Fruit fly (Drosophila melanogaster): ENCODE data around the gene btd.

btd gene

DNA sequence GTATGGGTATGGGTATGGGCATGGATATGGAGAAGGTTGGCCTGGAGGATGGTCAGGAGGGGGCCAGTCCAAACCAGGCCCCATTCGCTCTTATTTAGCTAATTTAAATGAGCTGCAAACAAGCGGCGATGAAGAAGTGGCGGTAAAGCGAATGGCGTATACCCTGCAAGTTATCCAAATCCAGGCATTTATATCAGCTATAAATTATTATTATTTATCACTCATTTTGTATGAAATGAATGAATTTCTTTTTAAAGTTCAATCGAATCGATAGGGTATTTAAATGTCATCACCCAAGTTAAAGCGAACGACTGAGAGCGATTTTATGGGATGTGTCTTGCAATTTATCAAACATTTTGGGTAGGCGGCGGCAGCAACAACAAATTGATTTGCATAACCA, 48.1 kb downstream of the btd start (continued):
- no peak for TF ChIP-seq CG7556 (GFP tag; optimal IDR thresholded peaks at IDR 0.05)
- no peak for TF ChIP-seq ham (GFP tag; IDR thresholded peaks at IDR 0.05)
- TF ChIP-seq nau (GFP tag; optimal IDR thresholded peaks at IDR 0.05): no peak
- no peak for TF ChIP-seq CG34376 (GFP tag; optimal IDR thresholded peaks at IDR 0.05)
- TF ChIP-seq CG3065 (GFP tag; optimal IDR thresholded peaks at IDR 0.05): no peak
- TF ChIP-seq nmo (GFP tag; optimal IDR thresholded peaks at IDR 0.05): no peak
- TF ChIP-seq CG1603 (tag; optimal IDR thresholded peaks at IDR 0.05): peak; percentile 18
- TF ChIP-seq HLHmδ (GFP tag; optimal IDR thresholded peaks at IDR 0.05): no peak
- TF ChIP-seq CG18599 (GFP tag; optimal IDR thresholded peaks at IDR 0.05): no peak
- no peak for TF ChIP-seq CG3726 (GFP tag; IDR thresholded peaks at IDR 0.05)
- TF ChIP-seq tin (GFP tag; optimal IDR thresholded peaks at IDR 0.05): no peak
- no peak for TF ChIP-seq CG2120 (GFP tag; optimal IDR thresholded peaks at IDR 0.05)
- TF ChIP-seq CG2678 (tag; optimal IDR thresholded peaks at IDR 0.05): no peak
- no peak for TF ChIP-seq stc (GFP tag; IDR thresholded peaks at IDR 0.05)
- TF ChIP-seq CG2712 (tag; optimal IDR thresholded peaks at IDR 0.05): peak; percentile 9
- TF ChIP-seq NK7.1 (GFP tag; optimal IDR thresholded peaks at IDR 0.05): no peak
- TF ChIP-seq jigr1 (GFP tag; IDR thresholded peaks at IDR 0.05): no peak
- peak; percentile 59 for TF ChIP-seq sens (GFP tag)

DNA sequence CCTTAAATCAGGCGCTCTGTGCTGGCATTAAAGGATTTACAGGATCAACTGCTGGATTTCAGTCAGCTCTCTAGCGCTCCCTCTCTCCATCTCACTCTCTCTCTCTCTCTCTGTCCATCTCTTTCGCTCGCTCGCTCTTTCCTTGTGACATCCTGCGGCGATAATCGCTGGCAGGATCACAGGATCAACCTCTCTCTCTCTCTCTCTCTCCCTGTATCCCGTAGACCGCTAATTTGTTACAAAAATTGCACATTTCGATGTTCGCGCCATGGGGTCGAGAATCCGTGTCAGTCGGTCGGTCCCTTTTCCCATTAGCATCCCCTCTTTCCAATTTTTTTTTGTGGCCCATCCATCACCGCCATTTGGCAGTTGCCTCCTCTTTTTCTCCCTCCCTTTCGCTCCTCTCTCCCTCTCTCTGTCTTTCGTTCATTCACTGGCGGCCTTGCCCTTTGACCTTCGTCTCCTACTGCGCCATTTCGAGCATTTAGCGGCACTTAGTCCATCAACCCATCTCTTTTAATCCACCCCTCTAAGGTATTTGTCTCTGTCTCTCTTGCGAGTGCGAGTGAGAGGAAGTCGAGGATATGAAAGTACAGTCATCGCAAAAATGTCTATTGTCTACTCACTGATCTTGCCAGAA, 50.2 kb downstream of the btd start:
- TF ChIP-seq Ets65A (GFP tag) (no peak), da (GFP tag; optimal IDR thresholded peaks at IDR 0.05) (no peak), Hr78 (GFP tag; optimal IDR thresholded peaks at IDR 0.05) (peak in 1 of 2 experiments; percentile 47), Nf-YC (tag; optimal IDR thresholded peaks at IDR 0.05) (peak; percentile 52), bsh (GFP tag; optimal IDR thresholded peaks at IDR 0.05) (no peak), NC2β (GFP tag; optimal IDR thresholded peaks at IDR 0.05) (no peak), Trl (optimal IDR thresholded peaks at IDR 0.05) (peak in 1 of 2 experiments; percentile 32), Trl (GFP tag; optimal IDR thresholded peaks at IDR 0.05) (no peak), CG30431 (GFP tag; optimal IDR thresholded peaks at IDR 0.05) (no peak), zen (tag; optimal IDR thresholded peaks at IDR 0.05) (peak; percentile 71), CG1832 (GFP tag; optimal IDR thresholded peaks at IDR 0.05) (peak; percentile 57), sens (GFP tag) (peak; percentile 63), pros (GFP tag; optimal IDR thresholded peaks at IDR 0.05) (peak; percentile 57), sqz (GFP tag; optimal IDR thresholded peaks at IDR 0.05) (peak; percentile 42), Dip3 (GFP tag; optimal IDR thresholded peaks at IDR 0.05) (no peak), CG15479 (GFP tag; optimal IDR thresholded peaks at IDR 0.05) (peak; percentile 34)

DNA sequence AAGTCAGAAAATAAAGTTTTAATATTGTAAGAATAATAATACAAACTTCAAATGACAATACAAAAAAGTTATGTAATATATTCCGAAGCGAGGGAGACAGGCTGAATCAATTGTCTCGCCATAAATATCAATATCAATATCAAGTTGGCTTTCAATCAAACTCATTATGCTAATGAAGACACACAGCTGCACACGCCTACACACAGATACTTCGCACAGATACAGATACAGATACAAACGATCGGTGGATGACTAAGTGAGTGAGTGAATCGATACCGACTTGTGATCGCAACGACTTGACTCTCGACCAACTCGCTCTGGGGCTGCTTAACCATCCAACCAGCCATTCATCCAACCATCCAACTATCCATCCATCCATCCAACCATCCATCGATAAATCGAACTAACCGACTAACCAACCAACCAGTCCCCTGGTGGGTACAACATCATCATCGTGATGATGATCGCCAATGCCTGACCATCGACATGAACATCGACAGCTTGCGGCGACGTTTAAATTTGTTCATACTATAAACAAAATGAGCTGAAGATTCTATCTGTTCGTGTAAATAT, 50.8 kb downstream of the btd start:
- TF ChIP-seq Nf-YB (GFP tag; optimal IDR thresholded peaks at IDR 0.05) (peak; percentile 15), Pdp1 (GFP tag; optimal IDR thresholded peaks at IDR 0.05) (peak in 1 of 2 experiments; percentile 50), Trl (optimal IDR thresholded peaks at IDR 0.05) (no peak), Trl (GFP tag; optimal IDR thresholded peaks at IDR 0.05) (no peak), CG8281 (tag; optimal IDR thresholded peaks at IDR 0.05) (peak; percentile 100), HHEX (GFP tag; optimal IDR thresholded peaks at IDR 0.05) (no peak), pho (GFP tag; optimal IDR thresholded peaks at IDR 0.05) (no peak), jumu (GFP tag; optimal IDR thresholded peaks at IDR 0.05) (no peak), CG14667 (GFP tag; IDR thresholded peaks at IDR 0.05) (no peak), chinmo (GFP tag; IDR thresholded peaks at IDR 0.05; ENCODE audit: partially characterized antibody) (0 out of 4 replicates have a peak, but pooled peaks have one; percentile 41), Awh (GFP tag; IDR thresholded peaks at IDR 0.05) (peak; percentile 61; the same call in 1 of the 2 replicates), CG7839 (tag; optimal IDR thresholded peaks at IDR 0.05) (no peak), CG5180 (GFP tag; optimal IDR thresholded peaks at IDR 0.05) (peak; percentile 65), onecut (GFP tag; IDR thresholded peaks at IDR 0.05) (peak; percentile 21), vvl (GFP tag; IDR thresholded peaks at IDR 0.05) (peak; percentile 65), twi (tag; optimal IDR thresholded peaks at IDR 0.05) (no peak), dysf (GFP tag; IDR thresholded peaks at IDR 0.05) (no peak), CG18599 (GFP tag; optimal IDR thresholded peaks at IDR 0.05) (no peak)
